Fruit fly (Drosophila melanogaster): Measurements from ENCODE around the gene CG32024.

- TF ChIP-seq CG8478 (optimal IDR thresholded peaks at IDR 0.05) (no peak), CTCF (optimal IDR thresholded peaks at IDR 0.05) (no peak)
Observed at dm6 chr3L:8787701-8788100, 19.7 kb upstream of the CG32024 start.
